Worm (Caenorhabditis elegans): ENCODE results near the gene clec-64.

clec-64 gene

ce11 chrII:12895078-12895670 is 2.9 kb upstream of the clec-64 start, which contains the start of the genes clec-62 and clec-63:
Gene clec-62, minus strand, starts transcription at chrII:12895128.
Gene clec-63, plus strand, starts transcription at chrII:12895638.
- TF ChIP-seq ceh-14 (tag; optimal IDR thresholded peaks at IDR 0.05) (no peak), lin-11 (tag; optimal IDR thresholded peaks at IDR 0.05) (no peak), elt-4 (tag; optimal IDR thresholded peaks at IDR 0.05) (no peak), dmd-4 (tag; optimal IDR thresholded peaks at IDR 0.05; ENCODE audit: borderline replicate concordance) (no peak), fax-1 (tag; optimal IDR thresholded peaks at IDR 0.05) (no peak), ref-2 (tag; optimal IDR thresholded peaks at IDR 0.05) (no peak)

- TF ChIP-seq odd-2 (tag; optimal IDR thresholded peaks at IDR 0.05) (no peak), unc-42 (tag; optimal IDR thresholded peaks at IDR 0.05) (no peak), ahr-1 (tag; optimal IDR thresholded peaks at IDR 0.05) (no peak), lin-11 (tag; optimal IDR thresholded peaks at IDR 0.05) (no peak), nhr-232 (tag; optimal IDR thresholded peaks at IDR 0.05) (no peak), pha-4 (tag; optimal IDR thresholded peaks at IDR 0.05) (no peak), pha-2 (tag; optimal IDR thresholded peaks at IDR 0.05) (no peak), ceh-48 (tag; optimal IDR thresholded peaks at IDR 0.05) (no peak), sox-4 (tag; optimal IDR thresholded peaks at IDR 0.05) (no peak), elt-2 (tag; optimal IDR thresholded peaks at IDR 0.05) (no peak), Y22D7AL.16 (tag; optimal IDR thresholded peaks at IDR 0.05) (no peak), elt-4 (tag; optimal IDR thresholded peaks at IDR 0.05) (no peak), pros-1 (tag; optimal IDR thresholded peaks at IDR 0.05) (no peak), madf-2 (tag; optimal IDR thresholded peaks at IDR 0.05) (no peak), che-1 (tag; optimal IDR thresholded peaks at IDR 0.05) (no peak), ttx-3 (tag; optimal IDR thresholded peaks at IDR 0.05) (no peak), nhr-11 (tag; optimal IDR thresholded peaks at IDR 0.05) (no peak), dve-1 (tag; optimal IDR thresholded peaks at IDR 0.05) (no peak), hlh-8 (tag; optimal IDR thresholded peaks at IDR 0.05) (no peak)
These were observed 1.4 kb upstream of the clec-64 start for ce11 chrII:12896666-12897065.

ce11 chrII:12897361-12897760 is 681 bp upstream of the clec-64 start:
- TF ChIP-seq ceh-22 (tag; optimal IDR thresholded peaks at IDR 0.05) (no peak), F13H6.1 (tag; optimal IDR thresholded peaks at IDR 0.05) (no peak), pax-1 (tag; optimal IDR thresholded peaks at IDR 0.05) (no peak), ref-2 (tag; optimal IDR thresholded peaks at IDR 0.05) (no peak), T23F11.4 (GFP tag; optimal IDR thresholded peaks at IDR 0.05) (no peak), K09A11.1 (tag; optimal IDR thresholded peaks at IDR 0.05; ENCODE audit: insufficient read depth) (no peak), hlh-13 (GFP tag; optimal IDR thresholded peaks at IDR 0.05) (no peak), gmeb-2 (tag; optimal IDR thresholded peaks at IDR 0.05) (no peak), pqm-1 (tag; optimal IDR thresholded peaks at IDR 0.05) (no peak), ets-4 (tag; optimal IDR thresholded peaks at IDR 0.05) (no peak), ama-1 (optimal IDR thresholded peaks at IDR 0.05) (no peak), che-1 (tag; optimal IDR thresholded peaks at IDR 0.05) (no peak), ceh-45 (GFP tag; IDR thresholded peaks at IDR 0.05) (no peak), fkh-10 (GFP tag; optimal IDR thresholded peaks at IDR 0.05) (no peak), elt-2 (tag; optimal IDR thresholded peaks at IDR 0.05) (no peak), ceh-9 (tag; optimal IDR thresholded peaks at IDR 0.05) (no peak)

ce11 chrII:12901025-12901424 is 3.0 kb downstream of the clec-64 start, which contains the start of gene clec-65:
Gene clec-65, plus strand, starts transcription at chrII:12901325.
- no peak for TF ChIP-seq hlh-6 (tag; optimal IDR thresholded peaks at IDR 0.05)
- TF ChIP-seq ets-4 (tag; optimal IDR thresholded peaks at IDR 0.05) = no peak
- TF ChIP-seq ceh-19 (GFP tag; optimal IDR thresholded peaks at IDR 0.05) = no peak
- TF ChIP-seq pha-4 (tag; optimal IDR thresholded peaks at IDR 0.05) = no peak
- no peak for TF ChIP-seq madf-2 (tag; optimal IDR thresholded peaks at IDR 0.05)
- TF ChIP-seq nfya-1 (tag; optimal IDR thresholded peaks at IDR 0.05) = no peak
- no peak for TF ChIP-seq C08G9.2 (tag; optimal IDR thresholded peaks at IDR 0.05)
- no peak for TF ChIP-seq ceh-18 (tag; optimal IDR thresholded peaks at IDR 0.05)
- TF ChIP-seq unc-42 (tag; optimal IDR thresholded peaks at IDR 0.05) = no peak
- no peak for TF ChIP-seq ceh-9 (tag; optimal IDR thresholded peaks at IDR 0.05)
- TF ChIP-seq ceh-24 (tag; optimal IDR thresholded peaks at IDR 0.05) = no peak
- no peak for TF ChIP-seq hlh-13 (GFP tag; optimal IDR thresholded peaks at IDR 0.05)

Data from whole organism, late embryonic.